Worm (Caenorhabditis elegans): ENCODE measurements around the gene chts-1.
A peak's percentile ranks its signal among the peaks of the same experiment; 100 is the strongest.

chts-1 gene

ce11 chrX:7464389-7464788 is 55.1 kb downstream of the chts-1 start (continued):
- TF ChIP-seq F26F4.8 (GFP tag; conservative IDR thresholded peaks at IDR 0.05): no peak
- TF ChIP-seq dmd-6 (GFP tag; IDR thresholded peaks at IDR 0.05): no peak
- no peak for TF ChIP-seq daf-8 (GFP tag; IDR thresholded peaks at IDR 0.05)
- no peak for TF ChIP-seq mxl-3 (GFP tag; optimal IDR thresholded peaks at IDR 0.05)
- TF ChIP-seq php-3 (GFP tag; IDR thresholded peaks at IDR 0.05): no peak
- no peak for TF ChIP-seq ceh-82 (tag; optimal IDR thresholded peaks at IDR 0.05)
- no peak for TF ChIP-seq zag-1 (tag; optimal IDR thresholded peaks at IDR 0.05)

- TF ChIP-seq aha-1 (tag) (peak; percentile 83), nhr-6 (tag; optimal IDR thresholded peaks at IDR 0.05) (no peak)
Observed at ce11 chrX:7463637-7464036, 55.8 kb downstream of the chts-1 start, which contains the start of gene sox-2. sox-2 (minus strand) TSS chrX:7463736.

- TF ChIP-seq ZK546.5 (tag; optimal IDR thresholded peaks at IDR 0.05): no peak
- peak; percentile 24 for TF ChIP-seq aha-1 (tag)
- no peak for TF ChIP-seq zip-11 (GFP tag; IDR thresholded peaks at IDR 0.05)
- peak; percentile 49 for TF ChIP-seq set-16 (GFP tag; IDR thresholded peaks at IDR 0.05)
- 0 out of 2 replicates have a peak, but pooled peaks have one; percentile 21 for TF ChIP-seq egl-43 (GFP tag; IDR thresholded peaks at IDR 0.05)
- peak; percentile 12 for TF ChIP-seq rbr-2 (tag; optimal IDR thresholded peaks at IDR 0.05)
- TF ChIP-seq ceh-32 (tag; optimal IDR thresholded peaks at IDR 0.05; ENCODE audit: poor library complexity): no peak
- 0 out of 2 replicates have a peak, but pooled peaks have one; percentile 6 for TF ChIP-seq hmg-1.1 (GFP tag; IDR thresholded peaks at IDR 0.05)
Observed at ce11 chrX:7460516-7460915, 59.0 kb downstream of the chts-1 start.

All from whole organism, L4 larva.